Fruit fly (Drosophila melanogaster): ENCODE data around the gene Cyp12c1.

Gene Cyp12c1

DNA sequence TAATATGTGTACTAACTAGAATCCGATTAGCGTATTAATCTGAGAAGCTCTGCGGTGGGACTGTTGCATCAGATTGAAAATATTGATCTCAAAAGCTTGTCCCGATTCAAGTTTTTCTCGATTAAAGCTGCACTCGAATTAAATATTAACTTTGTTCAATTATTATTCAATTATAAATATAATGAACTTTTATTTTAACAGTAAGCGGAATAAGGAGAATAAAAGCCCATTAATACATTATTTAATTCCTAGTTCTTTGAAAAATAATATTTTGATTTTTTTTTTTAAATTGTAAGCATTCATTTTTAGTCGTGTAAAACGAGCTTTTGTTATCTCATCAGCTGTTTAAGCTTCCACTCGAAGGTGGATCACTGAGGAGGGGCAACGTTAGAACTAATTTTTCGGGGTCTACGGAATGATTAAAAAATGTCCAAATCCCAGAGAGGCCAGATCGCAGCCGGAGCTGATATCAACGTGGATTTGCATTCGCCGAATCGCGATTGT is 10.7 kb downstream of the Cyp12c1 start, which contains the start of the genes GNBP2 and GNBP1 (continued):
- peak; percentile 49 for TF ChIP-seq ssp (GFP tag; IDR thresholded peaks at IDR 0.05)
- peak; percentile 76 for TF ChIP-seq E2f1 (GFP tag; IDR thresholded peaks at IDR 0.05)
- TF ChIP-seq CG8388 (GFP tag; optimal IDR thresholded peaks at IDR 0.05) = peak; percentile 56
- peak; percentile 23 for TF ChIP-seq sug (tag; optimal IDR thresholded peaks at IDR 0.05)
- no peak for TF ChIP-seq CG9797 (GFP tag; optimal IDR thresholded peaks at IDR 0.05)
- no peak for TF ChIP-seq Doc2 (GFP tag; IDR thresholded peaks at IDR 0.05)
- TF ChIP-seq ranshi (GFP tag; IDR thresholded peaks at IDR 0.05) = peak; percentile 72
- TF ChIP-seq cg (GFP tag; optimal IDR thresholded peaks at IDR 0.05) = no peak
- TF ChIP-seq H15 (GFP tag; IDR thresholded peaks at IDR 0.05) = 0 out of 3 replicates have a peak, but pooled peaks have one; percentile 26
- TF ChIP-seq Dbx (GFP tag; IDR thresholded peaks at IDR 0.05) = no peak
- TF ChIP-seq Fer3 (tag; optimal IDR thresholded peaks at IDR 0.05) = peak; percentile 75
- TF ChIP-seq stc (GFP tag; IDR thresholded peaks at IDR 0.05) = peak; percentile 75
- TF ChIP-seq chinmo (GFP tag; IDR thresholded peaks at IDR 0.05; ENCODE audit: partially characterized antibody) = no peak
- peak; percentile 46 for TF ChIP-seq ATbp (GFP tag; optimal IDR thresholded peaks at IDR 0.05)
- TF ChIP-seq E2f2 (GFP tag; IDR thresholded peaks at IDR 0.05) = peak; percentile 13; the same call in 1 of the 2 replicates
- TF ChIP-seq sim (GFP tag; IDR thresholded peaks at IDR 0.05) = no peak
- peak; percentile 71 for TF ChIP-seq Atf6 (GFP tag; IDR thresholded peaks at IDR 0.05)
- no peak; the same call in 2 of the 3 replicates for TF ChIP-seq CG11093 (GFP tag; IDR thresholded peaks at IDR 0.05)
- no peak for TF ChIP-seq knrl (GFP tag; IDR thresholded peaks at IDR 0.05; ENCODE audit: partially characterized antibody)
- no peak for TF ChIP-seq Ets97D (GFP tag; optimal IDR thresholded peaks at IDR 0.05)
- TF ChIP-seq CG17385 (GFP tag; optimal IDR thresholded peaks at IDR 0.05) = peak; percentile 61
- no peak for TF ChIP-seq Dll (GFP tag; IDR thresholded peaks at IDR 0.05; ENCODE audit: partially characterized antibody)
- no peak for TF ChIP-seq Hand (GFP tag; optimal IDR thresholded peaks at IDR 0.05)
- TF ChIP-seq CG15269 (tag; optimal IDR thresholded peaks at IDR 0.05) = peak; percentile 74
- TF ChIP-seq NFAT (GFP tag; IDR thresholded peaks at IDR 0.05) = no peak
- TF ChIP-seq CG6254 (GFP tag; optimal IDR thresholded peaks at IDR 0.05) = peak; percentile 18
- no peak for TF ChIP-seq ara (GFP tag; IDR thresholded peaks at IDR 0.05)
- peak; percentile 34; the same call in 1 of the 2 replicates for TF ChIP-seq ap (GFP tag; IDR thresholded peaks at IDR 0.05)
- no peak for TF ChIP-seq Mad (GFP tag; optimal IDR thresholded peaks at IDR 0.05)
- TF ChIP-seq CG10543 (GFP tag; optimal IDR thresholded peaks at IDR 0.05) = no peak
- TF ChIP-seq CG14860 (GFP tag; IDR thresholded peaks at IDR 0.05; ENCODE audit: partially characterized antibody) = no peak
- TF ChIP-seq Med (GFP tag) = peak; percentile 33
- TF ChIP-seq CG30403 (GFP tag; optimal IDR thresholded peaks at IDR 0.05) = peak; percentile 51
- TF ChIP-seq GATAe (GFP tag; conservative IDR thresholded peaks at IDR 0.05) = no peak
- peak; percentile 77 for TF ChIP-seq row (GFP tag; IDR thresholded peaks at IDR 0.05)
- 0 out of 2 replicates have a peak, but pooled peaks have one; percentile 22 for TF ChIP-seq Taf1 (GFP tag; IDR thresholded peaks at IDR 0.05)
- peak; percentile 72 for TF ChIP-seq CG12391 (tag; optimal IDR thresholded peaks at IDR 0.05)
- TF ChIP-seq Deaf1 (tag; optimal IDR thresholded peaks at IDR 0.05) = no peak
- no peak for TF ChIP-seq Elba2 (GFP tag; optimal IDR thresholded peaks at IDR 0.05)
- no peak for TF ChIP-seq sd (tag; optimal IDR thresholded peaks at IDR 0.05)
- TF ChIP-seq CG15073 (GFP tag; optimal IDR thresholded peaks at IDR 0.05) = no peak
- no peak for TF ChIP-seq schlank (tag; optimal IDR thresholded peaks at IDR 0.05)
- TF ChIP-seq CG12104 (GFP tag; optimal IDR thresholded peaks at IDR 0.05) = no peak
- no peak for TF ChIP-seq bab2 (GFP tag; optimal IDR thresholded peaks at IDR 0.05)
- no peak for TF ChIP-seq slp2 (GFP tag; optimal IDR thresholded peaks at IDR 0.05)
- TF ChIP-seq exex (tag; optimal IDR thresholded peaks at IDR 0.05) = peak; percentile 10
- TF ChIP-seq NK7.1 (GFP tag; optimal IDR thresholded peaks at IDR 0.05) = no peak
- no peak for TF ChIP-seq zf30C (GFP tag; optimal IDR thresholded peaks at IDR 0.05)
- no peak for TF ChIP-seq Atf3 (GFP tag; optimal IDR thresholded peaks at IDR 0.05)
- no peak for TF ChIP-seq emc (GFP tag; optimal IDR thresholded peaks at IDR 0.05)
- no peak; the same call in 1 of the 2 replicates for TF ChIP-seq CG32772 (GFP tag; IDR thresholded peaks at IDR 0.05)

All from whole organism, embryonic.